Fruit fly (Drosophila melanogaster) whole organism, prepupa: ENCODE measurements around the gene Dsp1.

Experiments used
- Ets96B ChIP-seq: fragments of 200-800 bp; optimal IDR thresholded peaks from 2 replicates; lab custom pipeline; 2019; ENCODE audit warnings: missing biosample characterization, mild to moderate bottlenecking, missing genetic modification characterization, moderate library complexity
- Smox ChIP-seq: fragments of 200-800 bp; sonication (Bioruptor generic); optimal IDR thresholded peaks from 3 replicates; lab custom pipeline; 2016; ENCODE audit warnings: missing biosample characterization, missing genetic modification characterization
- acj6 ChIP-seq: fragments of 200-800 bp; sonication (Bioruptor generic); optimal IDR thresholded peaks from 3 replicates; lab custom pipeline; 2016; ENCODE audit warnings: missing biosample characterization, missing genetic modification characterization
- esn ChIP-seq: fragments of 200-800 bp; sonication (Bioruptor generic); optimal IDR thresholded peaks from 2 replicates; lab custom pipeline; 2016; ENCODE audit warnings: missing biosample characterization, mild to moderate bottlenecking, missing genetic modification characterization, moderate library complexity

- TF ChIP-seq Ets96B (no peak), acj6 (GFP tag; lab: Kevin White, UChicago) (no peak), Smox (GFP tag; lab: Kevin White, UChicago) (no peak), esn (GFP tag; lab: Kevin White, UChicago) (no peak)
Observed at dm6 chrX:16319558-16319924, 13.9 kb upstream of the Dsp1 start.
